Worm (Caenorhabditis elegans) whole organism, L3 larva: ENCODE results near the gene twk-23.

ENCODE experiments used
- R02D3.7 ChIP-seq: fragments of 150-350 bp; optimal IDR thresholded peaks from 2 replicates; lab custom pipeline; 2014; ENCODE audit warnings: missing biosample characterization, missing genetic modification characterization
- ZK546.5 ChIP-seq: sonication (generic microtip); optimal IDR thresholded peaks from 2 replicates; lab custom pipeline; 2017; ENCODE audit warnings: missing biosample characterization, missing genetic modification characterization
- aly-2 ChIP-seq: fragments of 150-350 bp; optimal IDR thresholded peaks from 2 replicates; lab custom pipeline; 2014; ENCODE audit warnings: missing biosample characterization, missing genetic modification characterization
- ama-1 ChIP-seq: fragments of 150-350 bp; optimal IDR thresholded peaks from 2 replicates; lab custom pipeline; 2018
- ceh-16 ChIP-seq: sonication (generic microtip); optimal IDR thresholded peaks from 2 replicates; lab custom pipeline; 2017; ENCODE audit warnings: missing biosample characterization, missing genetic modification characterization
- ceh-28 ChIP-seq: fragments of 150-350 bp; optimal IDR thresholded peaks from 2 replicates; lab custom pipeline; 2014; ENCODE audit warnings: missing biosample characterization, missing genetic modification reagents, missing genetic modification characterization
- ceh-82 ChIP-seq: fragments of 150-350 bp; optimal IDR thresholded peaks from 2 replicates; lab custom pipeline; 2014; ENCODE audit warnings: missing biosample characterization, missing genetic modification characterization
- ceh-9 ChIP-seq: sonication (generic microtip); optimal IDR thresholded peaks from 2 replicates; lab custom pipeline; 2018; ENCODE audit warnings: missing biosample characterization, missing genetic modification characterization
- daf-12 ChIP-seq: fragments of 150-350 bp; optimal IDR thresholded peaks from 2 replicates; lab custom pipeline; 2014; ENCODE audit warnings: missing biosample characterization, missing genetic modification reagents, missing genetic modification characterization
- egl-5 ChIP-seq: fragments of 150-350 bp; optimal IDR thresholded peaks from 2 replicates; lab custom pipeline; 2017; ENCODE audit warnings: missing biosample characterization, missing genetic modification reagents, missing genetic modification characterization, inconsistent platforms
- elt-1 ChIP-seq: fragments of 150-350 bp; optimal IDR thresholded peaks from 2 replicates; lab custom pipeline; 2014; ENCODE audit warnings: missing biosample characterization, missing genetic modification characterization
- fkh-10 ChIP-seq: sonication (generic microtip); optimal IDR thresholded peaks from 2 replicates; lab custom pipeline; 2017; ENCODE audit warnings: missing biosample characterization, missing genetic modification reagents, missing genetic modification characterization
- fkh-2 ChIP-seq: fragments of 150-350 bp; optimal IDR thresholded peaks from 2 replicates; lab custom pipeline; 2014; ENCODE audit warnings: missing biosample characterization, missing genetic modification reagents, missing genetic modification characterization
- hmg-11 ChIP-seq: sonication (generic microtip); optimal IDR thresholded peaks from 2 replicates; lab custom pipeline; 2016; ENCODE audit warnings: missing genetic modification characterization, missing compliant biosample characterization
- lin-39 ChIP-seq: fragments of 150-350 bp; optimal IDR thresholded peaks from 2 replicates; lab custom pipeline; 2018; ENCODE audit warnings: missing biosample characterization, missing genetic modification reagents, missing genetic modification characterization
- mdl-1 ChIP-seq: fragments of 150-350 bp; optimal IDR thresholded peaks from 2 replicates; lab custom pipeline; 2014; ENCODE audit warnings: missing biosample characterization, missing genetic modification characterization
- mml-1 ChIP-seq: fragments of 150-350 bp; sonication (generic microtip); optimal IDR thresholded peaks from 3 replicates; lab custom pipeline; 2014; ENCODE audit warnings: missing biosample characterization, missing genetic modification characterization
- nfya-1 ChIP-seq: sonication (generic microtip); optimal IDR thresholded peaks from 2 replicates; lab custom pipeline; 2017; ENCODE audit warnings: missing genetic modification characterization, mild to moderate bottlenecking, missing compliant biosample characterization, antibody characterized with exemption, moderate library complexity; ENCODE audit not compliant: insufficient read depth
- nhr-11 ChIP-seq: fragments of 150-350 bp; optimal IDR thresholded peaks from 2 replicates; lab custom pipeline; 2014; ENCODE audit warnings: missing biosample characterization, missing genetic modification characterization
- nhr-23 ChIP-seq: fragments of 150-350 bp; optimal IDR thresholded peaks from 2 replicates; lab custom pipeline; 2014; ENCODE audit warnings: missing biosample characterization, missing genetic modification reagents, missing genetic modification characterization
- nhr-25 ChIP-seq: sonication (generic microtip); optimal IDR thresholded peaks from 2 replicates; lab custom pipeline; 2017; ENCODE audit warnings: missing biosample characterization, missing genetic modification characterization
- nhr-28 ChIP-seq: fragments of 150-350 bp; optimal IDR thresholded peaks from 2 replicates; lab custom pipeline; 2014; ENCODE audit warnings: missing biosample characterization, missing genetic modification characterization
- nhr-77 ChIP-seq: fragments of 150-350 bp; optimal IDR thresholded peaks from 2 replicates; lab custom pipeline; 2014; ENCODE audit warnings: missing biosample characterization, missing genetic modification characterization
- sea-2 ChIP-seq: fragments of 150-350 bp; sonication (generic microtip); optimal IDR thresholded peaks from 4 replicates; lab custom pipeline; 2014; ENCODE audit warnings: missing biosample characterization, missing genetic modification reagents, missing genetic modification characterization
- snpc-4 ChIP-seq: fragments of 150-350 bp; optimal IDR thresholded peaks from 2 replicates; lab custom pipeline; 2014; ENCODE audit warnings: missing biosample characterization, missing genetic modification characterization
- tbx-2 ChIP-seq: sonication (generic microtip); optimal IDR thresholded peaks from 2 replicates; lab custom pipeline; 2016; ENCODE audit warnings: mild to moderate bottlenecking, missing genetic modification characterization, missing compliant biosample characterization
- unc-39 ChIP-seq: sonication (generic microtip); optimal IDR thresholded peaks from 4 replicates; lab custom pipeline; 2017; ENCODE audit warnings: missing biosample characterization, missing genetic modification characterization
- unc-62 ChIP-seq: fragments of 150-350 bp; sonication (generic microtip); optimal IDR thresholded peaks from 4 replicates; lab custom pipeline; 2014; ENCODE audit warnings: missing biosample characterization, missing genetic modification reagents, missing genetic modification characterization

twk-23 gene

ce11 chrX:13770508-13770978 lies 52.8 kb downstream of the twk-23 start, which contains the start of gene nkb-3:
Gene nkb-3, minus strand, starts transcription at chrX:13770558.
- no peak for TF ChIP-seq mdl-1 (tag; lab: Kevin White, UChicago)
- TF ChIP-seq aly-2 = no peak
- TF ChIP-seq hmg-11 (tag; lab: Kevin White, UChicago) = no peak
- TF ChIP-seq nhr-23 = no peak
- TF ChIP-seq sea-2 (GFP tag; lab: Kevin White, UChicago) = no peak
- TF ChIP-seq ceh-16 (tag; lab: Kevin White, UChicago) = no peak
- TF ChIP-seq mml-1 (tag; lab: Kevin White, UChicago) = no peak
- TF ChIP-seq nhr-25 (tag; lab: Kevin White, UChicago) = no peak
- no peak for TF ChIP-seq fkh-2 (tag; lab: Kevin White, UChicago)
- TF ChIP-seq ceh-28 (tag; lab: Kevin White, UChicago) = no peak
- TF ChIP-seq daf-12 = no peak
- no peak for TF ChIP-seq nhr-28 (tag; lab: Kevin White, UChicago)
- TF ChIP-seq ceh-82 (tag; lab: Kevin White, UChicago) = no peak
- TF ChIP-seq nhr-77 = no peak
- no peak for TF ChIP-seq R02D3.7 (tag; lab: Kevin White, UChicago)
- no peak for TF ChIP-seq elt-1
- TF ChIP-seq ZK546.5 (tag; lab: Kevin White, UChicago) = no peak
- TF ChIP-seq nhr-11 = no peak
- TF ChIP-seq, all 47 proteins: peak for 0

- TF ChIP-seq snpc-4 (tag; lab: Kevin White, UChicago) (no peak), R02D3.7 (tag; lab: Kevin White, UChicago) (no peak), ama-1 (lab: Kevin White, UChicago) (peak; percentile 22), nhr-23 (peak; percentile 22), lin-39 (tag; lab: Kevin White, UChicago) (no peak), tbx-2 (tag; lab: Kevin White, UChicago) (peak; percentile 49), ceh-9 (tag; lab: Kevin White, UChicago) (no peak), unc-39 (tag; lab: Kevin White, UChicago) (no peak), aly-2 (no peak), fkh-10 (peak; percentile 89), egl-5 (tag; lab: Kevin White, UChicago) (no peak), nfya-1 (peak; percentile 62), unc-62 (GFP tag; lab: Kevin White, UChicago) (no peak)
- TF ChIP-seq, all 47 proteins: peak for 5
Observed at ce11 chrX:13768562-13768961, 54.8 kb downstream of the twk-23 start.
